Worm (Caenorhabditis elegans): ENCODE data around the gene C55A1.1.
A peak's percentile ranks its signal among the peaks of the same experiment; 100 is the strongest.
"Not testable (repeated sequence)": the region's sequence is repeated elsewhere in the genome, so short reads cannot be mapped to it uniquely, and the experiment has no call there.

Gene C55A1.1

ce11 chrV:15666718-15667117 lies 45.1 kb downstream of the C55A1.1 start:
- no peak for TF ChIP-seq ceh-9 (tag; optimal IDR thresholded peaks at IDR 0.05)
- TF ChIP-seq elt-2 (tag; optimal IDR thresholded peaks at IDR 0.05) = peak; percentile 75
- no peak for TF ChIP-seq ceh-6 (GFP tag; optimal IDR thresholded peaks at IDR 0.05)
- TF ChIP-seq sox-4 (tag; optimal IDR thresholded peaks at IDR 0.05) = no peak
- TF ChIP-seq pqm-1 (tag; optimal IDR thresholded peaks at IDR 0.05) = peak; percentile 5

ce11 chrV:15668200-15668599 lies 46.6 kb downstream of the C55A1.1 start, which contains the start of gene F53E4.1:
F53E4.1 (minus strand) TSS chrV:15668300.
- not testable (repeated sequence) for TF ChIP-seq ztf-16, ceh-34, eyg-1 (tag; optimal IDR thresholded peaks at IDR 0.05)

- TF ChIP-seq madf-2 (tag; optimal IDR thresholded peaks at IDR 0.05) (no peak), hlh-6 (tag; optimal IDR thresholded peaks at IDR 0.05) (no peak), K02D7.2 (tag; optimal IDR thresholded peaks at IDR 0.05) (no peak)
These were observed 47.3 kb downstream of the C55A1.1 start, which contains the start of gene K06B4.4 for ce11 chrV:15668870-15669269. K06B4.4 (plus strand) TSS chrV:15669170.

ce11 chrV:15670139-15670538 lies 48.5 kb downstream of the C55A1.1 start, which contains the start of gene K06B4.15:
K06B4.15 (plus strand) TSS chrV:15670439.
- TF ChIP-seq gmeb-2, zip-5, unc-86 (tag; optimal IDR thresholded peaks at IDR 0.05): not testable (repeated sequence)

Measured in whole organism, late embryonic.